Fruit fly (Drosophila melanogaster): ENCODE results near the gene CG33510.

DNA sequence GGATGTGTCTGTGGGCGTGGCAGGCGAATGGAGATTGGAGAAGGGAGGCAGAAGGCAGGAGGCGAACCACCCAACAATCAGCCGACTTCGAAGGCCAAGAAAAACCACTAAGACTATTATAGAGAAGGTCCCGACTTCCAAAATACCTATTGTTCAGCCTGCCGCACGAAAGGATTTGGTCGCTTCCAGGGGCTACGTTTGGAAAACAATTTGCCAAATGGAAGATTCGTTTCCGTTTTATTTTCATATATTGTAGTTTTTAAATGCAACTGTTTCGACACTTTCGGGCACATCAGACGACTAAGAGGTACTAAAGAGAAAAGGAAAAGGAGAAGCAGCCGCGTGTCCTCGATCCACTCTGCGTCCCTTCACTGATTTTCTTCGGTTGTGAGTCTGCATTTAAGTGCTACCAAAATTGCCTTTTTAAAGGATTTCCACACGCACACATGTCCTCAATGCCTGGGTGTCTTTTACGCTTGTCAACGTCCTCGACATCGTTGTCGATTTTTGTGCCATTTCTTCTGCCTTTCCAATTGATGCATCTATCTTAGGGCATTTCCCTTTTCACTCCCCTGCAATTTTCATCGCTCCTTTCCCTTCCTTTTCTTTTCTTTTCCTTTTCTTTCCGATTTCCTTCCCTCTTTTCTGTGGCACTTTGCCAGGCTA lies 48.3 kb downstream of the CG33510 start:
- TF ChIP-seq insv (optimal IDR thresholded peaks at IDR 0.05) (no peak), ttk (optimal IDR thresholded peaks at IDR 0.05) (no peak), psq (optimal IDR thresholded peaks at IDR 0.05) (no peak)

Measured in Kc167 (cell line).